Worm (Caenorhabditis elegans) whole organism, L1 larva: ENCODE data around the gene C46F9.5.

Experiments used
- dpl-1 ChIP-seq, 3 experiments: fragments of 150-350 bp in 2 of 3; sonication (generic microtip) in 1 of 3; optimal IDR thresholded peaks; 2 replicates each; lab custom pipeline; 2014 to 2017; ENCODE audit warnings: missing biosample characterization in 3 of 3, missing genetic modification characterization in 3 of 3, missing genetic modification reagents in 3 of 3
- dsc-1 ChIP-seq: sonication (generic microtip); optimal IDR thresholded peaks from 2 replicates; lab custom pipeline; 2016; ENCODE audit warnings: mild to moderate bottlenecking, missing genetic modification characterization, missing compliant biosample characterization
- fkh-10 ChIP-seq: sonication (generic microtip); optimal IDR thresholded peaks from 2 replicates; lab custom pipeline; 2017; ENCODE audit warnings: missing biosample characterization, missing genetic modification reagents, missing genetic modification characterization
- hlh-17 ChIP-seq: fragments of 200-800 bp; sonication (Bioruptor generic); optimal IDR thresholded peaks from 2 replicates; lab custom pipeline; 2018; ENCODE audit warnings: missing genetic modification characterization, mild to moderate bottlenecking, missing compliant biosample characterization, moderate library complexity, borderline replicate concordance
- mdl-1 ChIP-seq, 2 experiments: fragments of 150-350 bp; optimal IDR thresholded peaks; 2 replicates each; lab custom pipeline; 2014 to 2017; ENCODE audit warnings: missing biosample characterization in 2 of 2, missing genetic modification characterization in 2 of 2, inconsistent platforms in 1 of 2
- nhr-19 ChIP-seq: fragments of 200-800 bp; sonication (Bioruptor generic); conservative IDR thresholded peaks from 2 replicates; pipeline ENCODE4 v1.3.6; 2022; ENCODE audit warnings: missing genetic modification characterization, missing compliant biosample characterization
- nhr-76 ChIP-seq: sonication (generic microtip); optimal IDR thresholded peaks from 2 replicates; lab custom pipeline; 2017; ENCODE audit warnings: missing biosample characterization, missing genetic modification characterization

DNA sequence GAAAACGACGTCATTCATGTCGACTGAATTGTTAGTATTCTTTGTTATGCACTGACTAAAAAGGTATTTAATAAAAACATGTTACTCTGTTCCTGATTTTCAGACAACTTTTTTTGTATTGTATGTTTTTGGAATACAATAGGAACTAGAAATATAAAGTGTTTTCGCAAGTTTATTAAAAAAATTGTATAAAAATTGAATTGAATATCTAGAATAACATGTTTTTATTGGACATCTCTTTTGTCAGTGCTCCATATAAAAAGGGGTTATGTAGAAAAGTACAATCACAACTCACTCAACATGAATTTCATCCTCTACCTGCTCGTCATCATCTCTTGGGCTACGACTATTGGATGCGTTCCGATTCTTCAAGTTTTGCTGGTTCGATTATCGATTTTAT lies at the start of gene C46F9.5:
- TF ChIP-seq nhr-19 (GFP tag; lab: Robert Waterston, UW) (no peak), mdl-1 (tag; optimal IDR thresholded peaks at IDR 0.05; lab: Kevin White, UChicago) (no peak), dsc-1 (no peak), fkh-10 (GFP tag; lab: Kevin White, UChicago) (no peak), hlh-17 (GFP tag; lab: Kevin White, UChicago) (no peak), nhr-76 (no peak), dpl-1 (GFP tag; optimal IDR thresholded peaks at IDR 0.05; lab: Kevin White, UChicago) (no peak)
